Worm (Caenorhabditis elegans): Measurements from ENCODE around the gene K06A4.6.
A peak's percentile ranks its signal among the peaks of the same experiment; 100 is the strongest.

Gene K06A4.6

DNA sequence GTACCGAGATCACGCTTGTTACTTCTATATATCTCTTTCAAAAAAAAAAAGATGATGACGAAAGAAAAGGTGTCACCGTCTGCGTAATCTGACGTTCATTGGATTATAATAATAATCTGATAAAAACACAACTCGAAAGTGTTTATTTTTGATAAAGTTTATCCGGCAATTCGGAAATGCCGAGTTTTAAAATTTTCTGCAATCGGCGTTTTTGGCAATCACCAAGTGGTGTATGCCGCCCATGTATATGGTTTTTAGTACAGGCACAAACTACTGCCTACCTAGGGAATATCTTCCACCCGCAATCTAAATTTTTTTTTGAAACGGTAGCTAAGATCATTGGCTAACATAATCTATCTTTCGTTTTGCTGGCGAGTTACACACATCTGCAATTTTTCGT lies 6.5 kb downstream of the K06A4.6 start:
- TF ChIP-seq sma-9 (GFP tag; optimal IDR thresholded peaks at IDR 0.05) (peak; percentile 30), sma-9 (tag; optimal IDR thresholded peaks at IDR 0.05) (no peak), zag-1 (tag; optimal IDR thresholded peaks at IDR 0.05) (no peak), nhr-21 (tag; optimal IDR thresholded peaks at IDR 0.05) (peak; percentile 26)

DNA sequence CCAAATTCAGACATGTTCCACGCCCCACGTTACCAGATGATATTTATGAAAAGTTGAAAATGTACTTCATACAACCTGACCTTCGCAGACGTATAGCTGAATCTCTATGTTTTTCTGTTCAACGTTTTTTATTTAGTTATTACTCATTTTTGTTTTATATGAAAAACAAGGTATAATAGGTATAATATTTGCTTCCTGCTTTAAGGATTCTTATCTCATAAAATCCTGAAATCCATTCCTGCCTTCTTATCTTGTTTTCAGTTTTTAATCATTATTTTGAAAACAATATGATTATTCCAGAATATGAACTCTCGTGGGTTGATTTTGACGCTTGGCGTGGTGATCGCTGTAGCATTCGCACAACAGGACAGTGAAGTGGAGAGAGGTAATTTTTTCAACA lies 8.8 kb downstream of the K06A4.6 start, which contains the start of gene flp-6:
flp-6 (plus strand) TSS at position 301 of the 400 bp plus-strand sequence.
- no peak for TF ChIP-seq elt-1 (tag; optimal IDR thresholded peaks at IDR 0.05)
- TF ChIP-seq R02D3.7 (tag; optimal IDR thresholded peaks at IDR 0.05), result no peak
- no peak for TF ChIP-seq nhr-10 (tag; optimal IDR thresholded peaks at IDR 0.05)
- TF ChIP-seq nhr-23 (tag; optimal IDR thresholded peaks at IDR 0.05), result no peak
- TF ChIP-seq ztf-11 (tag; optimal IDR thresholded peaks at IDR 0.05), result no peak
- TF ChIP-seq sem-4 (tag; optimal IDR thresholded peaks at IDR 0.05), result no peak
- no peak for TF ChIP-seq ceh-16 (tag; optimal IDR thresholded peaks at IDR 0.05)
- TF ChIP-seq sma-3 (GFP tag; optimal IDR thresholded peaks at IDR 0.05), result no peak
- TF ChIP-seq skn-1 (tag; optimal IDR thresholded peaks at IDR 0.05), result no peak

DNA sequence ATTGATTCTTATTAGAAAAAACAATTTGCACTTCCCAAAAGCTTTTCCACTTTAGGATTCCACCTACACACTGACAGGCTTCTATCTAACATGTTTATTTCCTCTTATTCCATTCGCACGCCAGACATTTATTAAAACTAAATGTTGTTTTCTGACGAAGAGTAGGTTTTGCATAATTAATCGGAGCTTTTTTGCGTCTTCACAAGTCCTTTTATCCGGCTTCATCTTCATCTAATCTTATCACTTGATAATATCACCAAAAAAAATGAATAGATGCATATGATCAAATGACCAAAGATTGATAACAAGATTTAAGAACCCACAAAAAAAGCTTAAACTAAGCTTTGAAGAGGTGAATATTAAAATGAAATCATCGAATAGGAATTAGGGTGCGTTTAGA lies 14.9 kb downstream of the K06A4.6 start:
- TF ChIP-seq skn-1 (tag; optimal IDR thresholded peaks at IDR 0.05), result no peak
- TF ChIP-seq nhr-10 (tag; optimal IDR thresholded peaks at IDR 0.05), result no peak
- TF ChIP-seq peb-1 (tag; optimal IDR thresholded peaks at IDR 0.05), result no peak
- no peak for TF ChIP-seq nhr-25 (tag; optimal IDR thresholded peaks at IDR 0.05)
- no peak for TF ChIP-seq unc-62 (GFP tag; optimal IDR thresholded peaks at IDR 0.05)
- TF ChIP-seq ceh-16 (tag; optimal IDR thresholded peaks at IDR 0.05), result no peak
- no peak for TF ChIP-seq ceh-82 (tag; optimal IDR thresholded peaks at IDR 0.05)
- TF ChIP-seq sem-4 (tag; optimal IDR thresholded peaks at IDR 0.05), result no peak
- no peak for TF ChIP-seq C34F6.9 (tag; optimal IDR thresholded peaks at IDR 0.05)
- TF ChIP-seq nhr-21 (tag; optimal IDR thresholded peaks at IDR 0.05), result no peak
- no peak for TF ChIP-seq lin-11 (tag; optimal IDR thresholded peaks at IDR 0.05)
- TF ChIP-seq snpc-4 (tag; optimal IDR thresholded peaks at IDR 0.05), result no peak
- no peak for TF ChIP-seq crh-2 (tag; optimal IDR thresholded peaks at IDR 0.05)
- TF ChIP-seq mab-5 (tag; optimal IDR thresholded peaks at IDR 0.05), result no peak

DNA sequence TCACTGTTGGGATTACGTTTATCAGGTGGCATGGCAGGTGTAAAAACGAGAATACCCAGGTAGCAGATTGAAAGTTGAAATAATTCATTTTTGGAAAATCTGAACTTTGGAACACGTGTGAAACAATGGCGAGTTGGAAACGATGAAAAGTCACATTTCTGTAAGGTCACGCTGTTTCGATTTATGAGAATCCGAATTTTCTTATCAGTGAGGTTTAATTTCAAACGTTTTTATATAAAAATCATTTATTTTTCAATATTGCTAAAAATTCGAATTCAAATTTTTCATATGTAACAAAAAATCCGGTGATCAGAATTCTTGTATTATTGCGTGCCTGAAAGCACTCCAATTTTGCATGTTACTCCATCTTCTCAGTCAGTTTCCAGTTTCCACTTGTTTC lies 17.9 kb downstream of the K06A4.6 start, which contains the start of gene F07D3.3:
F07D3.3 (minus strand) TSS at position 101 of the 400 bp plus-strand sequence.
- no peak for TF ChIP-seq alr-1 (tag; optimal IDR thresholded peaks at IDR 0.05)
- TF ChIP-seq unc-55 (GFP tag; optimal IDR thresholded peaks at IDR 0.05), result no peak
- TF ChIP-seq skn-1 (tag; optimal IDR thresholded peaks at IDR 0.05), result no peak
- no peak for TF ChIP-seq nhr-21 (tag; optimal IDR thresholded peaks at IDR 0.05)
- no peak for TF ChIP-seq elt-3 (tag; optimal IDR thresholded peaks at IDR 0.05)
- no peak for TF ChIP-seq C34F6.9 (tag; optimal IDR thresholded peaks at IDR 0.05)
- TF ChIP-seq unc-39 (tag; optimal IDR thresholded peaks at IDR 0.05), result no peak
- TF ChIP-seq nhr-6 (tag; optimal IDR thresholded peaks at IDR 0.05), result no peak
- TF ChIP-seq elt-1 (tag; optimal IDR thresholded peaks at IDR 0.05), result no peak

DNA sequence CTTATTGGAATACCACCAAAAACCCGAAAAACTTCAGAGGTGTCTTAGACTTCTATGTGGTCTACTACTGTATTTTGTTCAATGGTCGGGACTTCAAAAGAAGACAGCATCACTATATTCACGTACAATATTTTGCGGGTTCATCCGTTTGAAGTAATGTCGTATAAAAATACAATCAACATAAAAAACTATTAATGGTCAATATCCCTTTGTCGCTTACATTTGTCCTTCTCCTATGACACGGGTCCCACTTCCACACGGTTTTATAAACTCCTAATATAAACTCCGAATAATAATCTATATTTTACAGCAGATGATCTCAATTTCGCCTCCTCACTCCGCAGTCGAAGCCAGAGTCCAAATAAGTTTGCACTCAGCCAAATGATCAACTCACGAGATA lies 22.9 kb downstream of the K06A4.6 start:
- TF ChIP-seq R02D3.7 (tag; optimal IDR thresholded peaks at IDR 0.05) (no peak), skn-1 (tag; optimal IDR thresholded peaks at IDR 0.05) (no peak), unc-39 (tag; optimal IDR thresholded peaks at IDR 0.05) (no peak), zag-1 (tag; optimal IDR thresholded peaks at IDR 0.05) (no peak), nhr-77 (tag; optimal IDR thresholded peaks at IDR 0.05) (no peak), ZK546.5 (tag; optimal IDR thresholded peaks at IDR 0.05) (no peak), mbf-1 (tag; optimal IDR thresholded peaks at IDR 0.05) (no peak), lin-13 (GFP tag; optimal IDR thresholded peaks at IDR 0.05) (no peak), peb-1 (tag; optimal IDR thresholded peaks at IDR 0.05) (no peak), ama-1 (optimal IDR thresholded peaks at IDR 0.05) (no peak), sma-9 (GFP tag; optimal IDR thresholded peaks at IDR 0.05) (no peak), sma-9 (tag; optimal IDR thresholded peaks at IDR 0.05) (no peak), nhr-10 (tag; optimal IDR thresholded peaks at IDR 0.05) (no peak)

DNA sequence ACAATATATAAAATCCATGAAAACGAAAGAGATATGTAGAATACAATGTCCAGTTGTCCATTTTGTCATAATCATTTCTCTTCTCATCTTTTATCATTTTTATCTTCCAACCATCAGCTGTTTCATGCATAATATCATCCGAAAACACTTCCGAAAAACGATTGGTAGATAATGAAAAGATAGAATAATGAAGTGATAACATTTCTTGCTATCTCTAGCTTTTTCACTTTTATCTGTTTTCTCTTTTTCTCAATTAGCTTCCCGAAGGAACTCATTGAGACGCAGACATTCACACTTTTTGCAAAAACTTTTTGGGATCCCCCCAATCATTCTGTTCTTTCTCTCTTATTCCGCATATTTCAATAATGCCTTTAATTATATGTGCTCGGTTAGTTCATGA lies 26.5 kb downstream of the K06A4.6 start:
- TF ChIP-seq blmp-1 (tag; optimal IDR thresholded peaks at IDR 0.05; ENCODE audit: insufficient read depth) (peak; percentile 70), fos-1 (tag; optimal IDR thresholded peaks at IDR 0.05) (peak; percentile 55), ztf-11 (tag; optimal IDR thresholded peaks at IDR 0.05) (no peak), ztf-4 (tag; optimal IDR thresholded peaks at IDR 0.05) (no peak), lin-13 (GFP tag; optimal IDR thresholded peaks at IDR 0.05) (no peak), gmeb-1 (tag; optimal IDR thresholded peaks at IDR 0.05) (no peak), sem-4 (tag; optimal IDR thresholded peaks at IDR 0.05) (no peak)
